Fruit fly (Drosophila melanogaster): ENCODE data around the gene kmg.
"Not testable (repeated sequence)": the region's sequence is repeated elsewhere in the genome, so short reads cannot be mapped to it uniquely, and the experiment has no call there.

Gene kmg

dm6 chr2L:13206077-13206668 is 45.8 kb downstream of the kmg start (continued):
- TF ChIP-seq CG8319 (GFP tag; optimal IDR thresholded peaks at IDR 0.05) (no peak), Hr39 (GFP tag; optimal IDR thresholded peaks at IDR 0.05) (no peak), CG6854 (GFP tag; optimal IDR thresholded peaks at IDR 0.05) (no peak), CG6792 (GFP tag; optimal IDR thresholded peaks at IDR 0.05) (no peak), Hr4 (GFP tag; optimal IDR thresholded peaks at IDR 0.05) (no peak), Ets96B (tag; optimal IDR thresholded peaks at IDR 0.05) (no peak), CG11902 (GFP tag; optimal IDR thresholded peaks at IDR 0.05) (no peak), CG6808 (GFP tag; optimal IDR thresholded peaks at IDR 0.05) (no peak), net (GFP tag; optimal IDR thresholded peaks at IDR 0.05) (no peak), CG10631 (GFP tag; optimal IDR thresholded peaks at IDR 0.05) (no peak), CG3919 (GFP tag; optimal IDR thresholded peaks at IDR 0.05) (peak; percentile 23), achi (GFP tag; optimal IDR thresholded peaks at IDR 0.05) (no peak), eg (GFP tag; IDR thresholded peaks at IDR 0.05) (peak; percentile 61; the same call in 2 of the 3 replicates), Smox (GFP tag; optimal IDR thresholded peaks at IDR 0.05) (no peak), CG3032 (tag; optimal IDR thresholded peaks at IDR 0.05) (no peak), lz (GFP tag; optimal IDR thresholded peaks at IDR 0.05) (no peak), Sox14 (GFP tag; optimal IDR thresholded peaks at IDR 0.05) (no peak), fkh (GFP tag; optimal IDR thresholded peaks at IDR 0.05) (peak; percentile 8), dsx (GFP tag; optimal IDR thresholded peaks at IDR 0.05; ENCODE audit: poor library complexity, severe bottlenecking) (no peak), dac (GFP tag; optimal IDR thresholded peaks at IDR 0.05) (no peak), OdsH (GFP tag; optimal IDR thresholded peaks at IDR 0.05) (no peak), Gug (GFP tag; IDR thresholded peaks at IDR 0.05) (no peak), CG4318 (GFP tag; optimal IDR thresholded peaks at IDR 0.05) (no peak), topi (GFP tag; optimal IDR thresholded peaks at IDR 0.05) (no peak), CG8119 (GFP tag; IDR thresholded peaks at IDR 0.05) (0 out of 3 replicates have a peak, but pooled peaks have one; percentile 35), CG1621 (tag; optimal IDR thresholded peaks at IDR 0.05) (peak; percentile 39), CG32006 (GFP tag; optimal IDR thresholded peaks at IDR 0.05) (no peak), CG11294 (GFP tag; IDR thresholded peaks at IDR 0.05) (no peak), Met (GFP tag; optimal IDR thresholded peaks at IDR 0.05) (no peak), spab (GFP tag; optimal IDR thresholded peaks at IDR 0.05) (no peak), Eip78C (GFP tag) (peak; percentile 77), CG31627 (GFP tag; optimal IDR thresholded peaks at IDR 0.05) (no peak)

dm6 chr2L:13206857-13207463 is 46.6 kb downstream of the kmg start:
- TF ChIP-seq Hr39 (GFP tag; optimal IDR thresholded peaks at IDR 0.05) = no peak
- no peak for TF ChIP-seq CG1621 (tag; optimal IDR thresholded peaks at IDR 0.05)
- no peak for TF ChIP-seq net (GFP tag; optimal IDR thresholded peaks at IDR 0.05)
- TF ChIP-seq CG6808 (GFP tag; optimal IDR thresholded peaks at IDR 0.05) = no peak
- no peak for TF ChIP-seq CG8632 (GFP tag; optimal IDR thresholded peaks at IDR 0.05)
- TF ChIP-seq CG6854 (GFP tag; optimal IDR thresholded peaks at IDR 0.05) = no peak
- TF ChIP-seq Smox (GFP tag; optimal IDR thresholded peaks at IDR 0.05) = no peak
- TF ChIP-seq Hr4 (GFP tag; optimal IDR thresholded peaks at IDR 0.05) = no peak
- TF ChIP-seq fd59A (GFP tag; optimal IDR thresholded peaks at IDR 0.05) = no peak
- TF ChIP-seq Ets96B (tag; optimal IDR thresholded peaks at IDR 0.05) = no peak
- no peak for TF ChIP-seq ss (GFP tag; optimal IDR thresholded peaks at IDR 0.05)
- TF ChIP-seq CG10631 (GFP tag; optimal IDR thresholded peaks at IDR 0.05) = no peak
- TF ChIP-seq eg (GFP tag; IDR thresholded peaks at IDR 0.05) = no peak; the same call in 2 of the 3 replicates
- TF ChIP-seq svp (GFP tag) = no peak
- no peak for TF ChIP-seq Ets21C (GFP tag; optimal IDR thresholded peaks at IDR 0.05)

DNA sequence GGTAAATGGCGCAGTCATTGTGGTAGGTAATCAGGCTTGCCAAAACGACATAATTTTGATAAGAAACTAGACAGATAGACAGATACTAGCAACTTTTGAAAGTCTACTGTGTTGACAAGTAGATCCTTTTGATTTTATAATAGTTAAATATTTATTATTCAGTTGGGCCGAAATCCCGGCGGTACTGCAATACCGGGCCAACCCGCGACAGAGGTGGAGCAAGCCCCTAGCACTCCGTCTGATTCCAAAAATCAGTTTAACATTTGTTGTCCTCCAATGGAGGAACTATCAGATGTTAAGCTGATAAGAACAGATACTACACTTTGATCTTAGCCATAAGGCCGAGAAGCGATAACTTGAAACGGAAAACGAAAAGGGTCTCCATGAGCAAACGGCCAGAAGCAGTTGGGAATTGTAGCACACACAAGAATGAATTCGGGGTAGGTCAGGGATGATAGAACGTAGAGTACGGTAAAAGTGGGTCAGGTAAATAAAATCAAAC is 51.5 kb downstream of the kmg start, which contains the start of gene CG15482:
CG15482 (minus strand) TSS at position 51 of the 502 bp plus-strand sequence.
- not testable (repeated sequence) for TF ChIP-seq Hr4 (GFP tag; optimal IDR thresholded peaks at IDR 0.05); Eip78C (GFP tag); CG8632 (GFP tag; optimal IDR thresholded peaks at IDR 0.05)

Measured in whole organism, prepupa.